Worm (Caenorhabditis elegans) whole organism, L4 larva: ENCODE data around the gene acdh-10.

Experiments used
- F37D6.2 ChIP-seq: sonication (generic microtip); optimal IDR thresholded peaks from 2 replicates; lab custom pipeline; 2016; ENCODE audit warnings: mild to moderate bottlenecking, missing genetic modification characterization, missing compliant biosample characterization
- F44E2.7 ChIP-seq: fragments of 200-800 bp; sonication (Bioruptor generic); IDR thresholded peaks from 2 replicates; pipeline ENCODE4 v2.1.2; 2022; ENCODE audit warnings: missing genetic modification characterization, missing compliant biosample characterization
- F49E8.2 ChIP-seq: sonication (generic microtip); optimal IDR thresholded peaks from 2 replicates; lab custom pipeline; 2016; ENCODE audit warnings: missing compliant biosample characterization, mild to moderate bottlenecking, missing genetic modification characterization, borderline replicate concordance
- T26A8.4 ChIP-seq: fragments of 200-800 bp; sonication (Bioruptor generic); IDR thresholded peaks from 2 replicates; pipeline ENCODE4 v1.3.6; 2022; ENCODE audit warnings: missing genetic modification characterization, missing compliant biosample characterization
- Y105C5A.15 ChIP-seq: fragments of 200-800 bp; sonication (Bioruptor generic); IDR thresholded peaks from 2 replicates; pipeline ENCODE4 v1.3.6; 2022; ENCODE audit warnings: missing genetic modification characterization, missing compliant biosample characterization
- Y48G9A.11 ChIP-seq: fragments of 200-800 bp; sonication (Bioruptor generic); IDR thresholded peaks from 2 replicates; pipeline ENCODE4 v1.3.6; 2022; ENCODE audit warnings: missing genetic modification reagents, missing genetic modification characterization, missing compliant biosample characterization
- ZK546.5 ChIP-seq, 2 experiments: sonication (generic microtip); optimal IDR thresholded peaks; 2 replicates each; lab custom pipeline; 2017; ENCODE audit warnings: missing biosample characterization in 2 of 2, missing genetic modification characterization in 2 of 2
- aha-1 ChIP-seq: fragments of 150-350 bp; peaks from one replicate; lab custom pipeline; 2014; ENCODE audit warnings: missing biosample characterization, missing genetic modification characterization
- arid-1 ChIP-seq: fragments of 200-800 bp; sonication (Bioruptor generic); conservative IDR thresholded peaks from 2 replicates; pipeline ENCODE4 v1.3.6; 2022; ENCODE audit warnings: missing genetic modification reagents, missing genetic modification characterization, missing compliant biosample characterization
- ceh-44 ChIP-seq: fragments of 200-800 bp; sonication (Bioruptor generic); IDR thresholded peaks from 2 replicates; pipeline ENCODE4 v1.3.6; 2022; ENCODE audit warnings: missing genetic modification reagents, missing genetic modification characterization, missing compliant biosample characterization
- dmd-9 ChIP-seq: fragments of 200-800 bp; sonication (Bioruptor generic); IDR thresholded peaks from 2 replicates; pipeline ENCODE4 v1.3.6; 2022; ENCODE audit warnings: missing genetic modification reagents, missing genetic modification characterization, missing compliant biosample characterization
- duxl-1 ChIP-seq: sonication (generic microtip); optimal IDR thresholded peaks from 2 replicates; lab custom pipeline; 2016; ENCODE audit warnings: mild to moderate bottlenecking, missing genetic modification characterization, moderate library complexity, missing compliant biosample characterization; ENCODE audit not compliant: poor library complexity
- dve-1 ChIP-seq: sonication (generic microtip); optimal IDR thresholded peaks from 2 replicates; lab custom pipeline; 2017; ENCODE audit warnings: antibody characterized with exemption, mild to moderate bottlenecking, missing genetic modification characterization, missing compliant biosample characterization; ENCODE audit not compliant: insufficient read depth
- fos-1 ChIP-seq: fragments of 150-350 bp; optimal IDR thresholded peaks from 2 replicates; lab custom pipeline; 2014; ENCODE audit warnings: missing biosample characterization, missing genetic modification characterization
- gei-8 ChIP-seq: fragments of 200-800 bp; sonication (Bioruptor generic); optimal IDR thresholded peaks from 2 replicates; lab custom pipeline; 2018; ENCODE audit warnings: mild to moderate bottlenecking, missing genetic modification characterization, missing compliant biosample characterization
- hlh-11 ChIP-seq: fragments of 200-800 bp; sonication (Bioruptor generic); optimal IDR thresholded peaks from 2 replicates; lab custom pipeline; 2018; ENCODE audit warnings: mild to moderate bottlenecking, missing genetic modification characterization, missing compliant biosample characterization
- hlh-30 ChIP-seq: sonication (generic microtip); optimal IDR thresholded peaks from 2 replicates; lab custom pipeline; 2017; ENCODE audit warnings: antibody characterized with exemption, mild to moderate bottlenecking, missing genetic modification characterization, missing compliant biosample characterization; ENCODE audit not compliant: insufficient read depth
- hmg-1.1 ChIP-seq: fragments of 200-800 bp; sonication (Bioruptor generic); IDR thresholded peaks from 2 replicates; pipeline ENCODE4 v1.3.6; 2022; ENCODE audit warnings: missing genetic modification reagents, missing genetic modification characterization, missing compliant biosample characterization
- lin-13 ChIP-seq: fragments of 150-350 bp; optimal IDR thresholded peaks from 2 replicates; lab custom pipeline; 2014; ENCODE audit warnings: missing biosample characterization, missing genetic modification reagents, missing genetic modification characterization
- lin-29 ChIP-seq: fragments of 200-800 bp; sonication (Bioruptor generic); IDR thresholded peaks from 2 replicates; pipeline ENCODE4 v1.3.6; 2022; ENCODE audit warnings: missing genetic modification reagents, missing genetic modification characterization, missing compliant biosample characterization
- lsy-2 ChIP-seq, 2 experiments: fragments of 150-350 bp in 1 of 2; sonication (generic microtip) in 1 of 2; optimal IDR thresholded peaks; 2 replicates each; lab custom pipeline; 2014 to 2017; ENCODE audit warnings: missing biosample characterization in 2 of 2, missing genetic modification characterization in 2 of 2
- madf-5 ChIP-seq, 2 experiments: fragments of 200-800 bp; sonication (Bioruptor generic); IDR thresholded peaks; 2 replicates each; pipeline ENCODE4 v1.3.6; 2022; ENCODE audit warnings: missing compliant biosample characterization in 2 of 2, missing genetic modification characterization in 2 of 2
- mdl-1 ChIP-seq, 2 experiments: fragments of 150-350 bp in 1 of 2; sonication (generic microtip) in 1 of 2; optimal IDR thresholded peaks; 2 replicates each; lab custom pipeline; 2014 to 2017; ENCODE audit warnings: missing biosample characterization in 2 of 2, missing genetic modification characterization in 2 of 2
- mdt-29 ChIP-seq: fragments of 200-800 bp; sonication (Bioruptor generic); IDR thresholded peaks from 2 replicates; pipeline ENCODE4 v1.3.6; 2022; ENCODE audit warnings: missing genetic modification reagents, missing genetic modification characterization, missing compliant biosample characterization
- mes-2 ChIP-seq: sonication (generic microtip); optimal IDR thresholded peaks from 2 replicates; lab custom pipeline; 2016; ENCODE audit warnings: missing genotype, mild to moderate bottlenecking, missing genetic modification characterization, missing compliant biosample characterization; ENCODE audit not compliant: poor library complexity, severe bottlenecking
- mxl-3 ChIP-seq: fragments of 200-800 bp; sonication (Bioruptor generic); optimal IDR thresholded peaks from 2 replicates; lab custom pipeline; 2018; ENCODE audit warnings: mild to moderate bottlenecking, missing genetic modification characterization, missing compliant biosample characterization
- nhr-10 ChIP-seq: fragments of 150-350 bp; optimal IDR thresholded peaks from 2 replicates; lab custom pipeline; 2014; ENCODE audit warnings: missing biosample characterization, missing genetic modification characterization
- nhr-102 ChIP-seq: sonication (generic microtip); optimal IDR thresholded peaks from 2 replicates; lab custom pipeline; 2016; ENCODE audit warnings: mild to moderate bottlenecking, missing genetic modification characterization, moderate library complexity, missing compliant biosample characterization
- nhr-28 ChIP-seq: fragments of 150-350 bp; optimal IDR thresholded peaks from 2 replicates; lab custom pipeline; 2014; ENCODE audit warnings: missing biosample characterization, missing genetic modification characterization
- nhr-76 ChIP-seq: fragments of 150-350 bp; optimal IDR thresholded peaks from 2 replicates; lab custom pipeline; 2014; ENCODE audit warnings: missing biosample characterization, missing genetic modification characterization
- pha-4 ChIP-seq, 2 experiments: fragments of 150-350 bp in 1 of 2; fragments of 200-800 bp in 1 of 2; sonication (Bioruptor generic) in 1 of 2; IDR thresholded peaks in 1 of 2; optimal IDR thresholded peaks in 1 of 2; 2 replicates each; pipeline versions ENCODE4 v1.3.6 to Lab custom; 2014 to 2022; ENCODE audit warnings: missing genetic modification characterization in 2 of 2, missing genetic modification reagents in 2 of 2, missing biosample characterization in 1 of 2, missing compliant biosample characterization in 1 of 2
- pqm-1 ChIP-seq: sonication (generic microtip); optimal IDR thresholded peaks from 2 replicates; lab custom pipeline; 2017; ENCODE audit warnings: missing biosample characterization, missing genetic modification characterization
- rbr-2 ChIP-seq: sonication (generic microtip); optimal IDR thresholded peaks from 2 replicates; lab custom pipeline; 2016; ENCODE audit warnings: missing genotype, missing genetic modification characterization, missing compliant biosample characterization
- set-16 ChIP-seq: fragments of 200-800 bp; sonication (Bioruptor generic); IDR thresholded peaks from 2 replicates; pipeline ENCODE4 v1.3.6; 2022; ENCODE audit warnings: missing genetic modification reagents, missing genetic modification characterization, missing compliant biosample characterization
- skn-1 ChIP-seq: fragments of 150-350 bp; optimal IDR thresholded peaks from 2 replicates; lab custom pipeline; 2014; ENCODE audit warnings: missing biosample characterization, missing genetic modification characterization
- spr-3 ChIP-seq: fragments of 200-800 bp; sonication (Bioruptor generic); optimal IDR thresholded peaks from 2 replicates; lab custom pipeline; 2018; ENCODE audit warnings: mild to moderate bottlenecking, missing genetic modification characterization, missing compliant biosample characterization
- zfp-3 ChIP-seq: fragments of 200-800 bp; sonication (Bioruptor generic); conservative IDR thresholded peaks from 2 replicates; pipeline ENCODE4 v1.3.6; 2022; ENCODE audit warnings: missing genetic modification reagents, missing genetic modification characterization, missing compliant biosample characterization

acdh-10 gene

DNA sequence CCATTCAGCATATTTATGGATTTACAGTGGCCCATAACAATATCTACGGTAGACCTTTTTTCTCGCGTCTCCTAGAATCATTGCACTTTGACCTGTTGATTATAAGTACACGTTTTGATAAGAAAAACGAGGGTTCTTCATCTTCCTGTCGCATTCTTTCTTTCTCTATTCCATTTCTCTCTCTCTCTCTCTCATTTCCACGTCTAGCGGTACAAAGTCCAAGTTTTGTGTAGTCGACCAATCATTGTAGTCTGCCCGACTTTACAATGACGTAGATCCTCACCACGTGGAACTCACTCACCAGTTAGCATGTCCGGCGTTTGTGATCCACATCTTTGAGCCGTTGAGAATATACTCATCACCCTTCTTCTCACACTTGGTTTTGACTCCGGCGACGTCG is 1.5 kb upstream of the acdh-10 start (continued):
- TF ChIP-seq lin-29 (GFP tag; lab: Robert Waterston, UW) (no peak), F49E8.2 (no peak), Y48G9A.11 (GFP tag; lab: Robert Waterston, UW) (no peak), lsy-2 (tag; optimal IDR thresholded peaks at IDR 0.05; lab: Kevin White, UChicago) (peak in 1 of 2 experiments; percentile 39), arid-1 (no peak), ZK546.5 (tag; optimal IDR thresholded peaks at IDR 0.05; lab: Kevin White, UChicago) (no peak), nhr-76 (tag; lab: Kevin White, UChicago) (no peak), madf-5 (GFP tag; IDR thresholded peaks at IDR 0.05; lab: Robert Waterston, UW) (no peak), dmd-9 (GFP tag; lab: Robert Waterston, UW) (no peak), spr-3 (GFP tag; lab: Kevin White, UChicago) (no peak), hlh-11 (tag; lab: Kevin White, UChicago) (peak; percentile 63), mdl-1 (tag; optimal IDR thresholded peaks at IDR 0.05; lab: Kevin White, UChicago) (peak; percentile 71 to 88), nhr-28 (tag; lab: Kevin White, UChicago) (peak; percentile 92), nhr-102 (tag; lab: Kevin White, UChicago) (no peak), ceh-44 (GFP tag; lab: Robert Waterston, UW) (no peak), hmg-1.1 (no peak), duxl-1 (tag; lab: Kevin White, UChicago) (no peak), zfp-3 (no peak), aha-1 (tag; lab: Kevin White, UChicago) (no peak), hlh-30 (tag; lab: Kevin White, UChicago) (peak; percentile 63), mxl-3 (peak; percentile 79), T26A8.4 (GFP tag; lab: Robert Waterston, UW) (no peak), mes-2 (peak; percentile 0), rbr-2 (tag; lab: Kevin White, UChicago) (no peak), set-16 (GFP tag; lab: Robert Waterston, UW) (no peak), F44E2.7 (GFP tag; lab: Robert Waterston, UW) (no peak), pqm-1 (tag; lab: Kevin White, UChicago) (peak; percentile 50), skn-1 (tag; lab: Kevin White, UChicago) (no peak), Y105C5A.15 (GFP tag; lab: Robert Waterston, UW) (no peak), F37D6.2 (no peak)

DNA sequence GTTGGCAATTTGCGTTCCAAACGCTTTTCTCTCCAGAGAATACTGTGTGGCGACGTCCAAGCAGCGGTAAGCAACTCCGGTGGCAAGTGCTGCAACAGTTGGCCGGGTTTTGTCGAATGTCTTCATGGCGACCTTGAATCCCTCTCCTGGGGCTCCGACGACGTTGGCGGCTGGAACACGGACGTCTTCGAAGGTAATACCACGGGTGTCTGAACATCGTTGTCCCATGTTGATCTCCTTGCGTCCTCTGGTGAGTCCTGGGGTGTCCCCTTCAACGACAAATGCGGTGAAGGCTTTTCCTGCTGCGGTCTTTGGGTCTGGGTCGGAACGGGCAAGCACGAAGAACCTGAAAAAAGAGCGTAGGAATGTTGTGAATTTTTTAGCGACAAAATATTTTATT is 1.1 kb upstream of the acdh-10 start:
- peak; percentile 7; the same call in 1 of the 2 replicates for TF ChIP-seq pha-4 (GFP tag; IDR thresholded peaks at IDR 0.05; lab: Robert Waterston, UW)
- TF ChIP-seq pha-4 (tag; optimal IDR thresholded peaks at IDR 0.05; lab: Kevin White, UChicago) = no peak
- peak; percentile 59 for TF ChIP-seq aha-1 (tag; lab: Kevin White, UChicago)
- TF ChIP-seq dmd-9 (GFP tag; lab: Robert Waterston, UW) = peak; percentile 40; the same call in 1 of the 2 replicates
- TF ChIP-seq dve-1 (tag; lab: Kevin White, UChicago) = no peak
- TF ChIP-seq lin-13 (GFP tag; lab: Kevin White, UChicago) = no peak
- TF ChIP-seq set-16 (GFP tag; lab: Robert Waterston, UW) = peak; percentile 61

DNA sequence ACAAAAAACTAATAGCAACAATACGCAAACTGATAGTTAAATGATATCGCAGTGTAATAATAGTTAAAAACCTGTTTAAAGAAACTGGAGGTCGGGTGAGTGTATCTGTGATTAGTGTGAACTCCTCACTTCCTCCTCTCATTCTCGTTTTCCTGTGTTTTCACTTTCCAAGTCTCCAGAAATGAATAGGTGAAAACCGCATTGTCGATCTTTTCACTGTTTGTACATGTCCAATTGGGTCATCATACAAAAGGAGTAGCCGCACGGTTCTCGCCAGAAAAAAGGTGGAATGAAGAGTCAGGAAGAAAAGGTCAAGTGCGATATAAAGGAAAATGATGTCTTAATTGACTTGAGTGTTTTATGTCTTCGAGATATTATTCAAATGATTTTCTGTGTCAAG is 3.2 kb downstream of the acdh-10 start:
- no peak for TF ChIP-seq fos-1 (tag; lab: Kevin White, UChicago)
- no peak for TF ChIP-seq nhr-10 (tag; lab: Kevin White, UChicago)
- TF ChIP-seq mdt-29 (GFP tag; lab: Robert Waterston, UW) = no peak
- TF ChIP-seq dmd-9 (GFP tag; lab: Robert Waterston, UW) = no peak
- TF ChIP-seq gei-8 (GFP tag; lab: Kevin White, UChicago) = no peak
- TF ChIP-seq pha-4 (GFP tag; IDR thresholded peaks at IDR 0.05; lab: Robert Waterston, UW) = no peak
- no peak for TF ChIP-seq pha-4 (tag; optimal IDR thresholded peaks at IDR 0.05; lab: Kevin White, UChicago)
